Worm (Caenorhabditis elegans): Measurements from ENCODE around the gene fbxa-181.

The fbxa-181 gene

DNA sequence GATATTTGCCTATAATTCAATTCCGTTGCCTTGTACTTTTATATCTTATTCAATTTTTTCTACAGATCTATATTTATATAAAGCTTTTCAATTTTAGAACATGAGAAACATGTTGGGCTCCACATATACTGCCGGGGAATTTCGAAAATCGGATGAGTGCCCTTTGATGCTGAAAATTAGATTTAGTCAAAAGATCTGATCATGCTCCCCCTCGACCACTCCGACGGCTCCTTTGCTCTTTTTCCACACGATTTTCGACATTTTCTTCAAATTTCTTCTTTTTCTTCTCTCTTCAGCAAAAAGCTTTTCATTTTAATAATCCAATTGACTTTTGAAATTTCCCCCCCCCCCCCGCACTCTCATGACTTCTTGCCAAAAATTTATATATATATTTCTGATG lies 44.2 kb upstream of the fbxa-181 start:
- TF ChIP-seq lin-14 (GFP tag; optimal IDR thresholded peaks at IDR 0.05) (peak; percentile 47), fos-1 (tag; optimal IDR thresholded peaks at IDR 0.05) (no peak), efl-1 (optimal IDR thresholded peaks at IDR 0.05) (no peak), efl-1 (GFP tag; optimal IDR thresholded peaks at IDR 0.05 in 1 of 2) (peak in 1 of 2 experiments; percentile 78), ceh-63 (GFP tag; optimal IDR thresholded peaks at IDR 0.05) (no peak), swsn-7 (tag; optimal IDR thresholded peaks at IDR 0.05) (no peak), nhr-47 (tag; optimal IDR thresholded peaks at IDR 0.05) (no peak), mdl-1 (tag; optimal IDR thresholded peaks at IDR 0.05) (no peak), lin-13 (GFP tag; optimal IDR thresholded peaks at IDR 0.05) (no peak), dsc-1 (tag; optimal IDR thresholded peaks at IDR 0.05) (no peak), nhr-12 (tag; optimal IDR thresholded peaks at IDR 0.05) (no peak), mef-2 (tag; optimal IDR thresholded peaks at IDR 0.05) (no peak), nhr-71 (tag; optimal IDR thresholded peaks at IDR 0.05) (peak; percentile 2), fkh-10 (GFP tag; optimal IDR thresholded peaks at IDR 0.05) (peak; percentile 82), grh-1 (GFP tag; IDR thresholded peaks at IDR 0.05) (no peak), pax-3 (tag; optimal IDR thresholded peaks at IDR 0.05) (no peak), unc-86 (tag; optimal IDR thresholded peaks at IDR 0.05) (no peak), lir-3 (tag; optimal IDR thresholded peaks at IDR 0.05; ENCODE audit: poor library complexity) (no peak), mab-9 (GFP tag; IDR thresholded peaks at IDR 0.05) (peak; percentile 12; the same call in 1 of the 2 replicates), ces-1 (GFP tag; optimal IDR thresholded peaks at IDR 0.05) (no peak), lin-15B (tag; optimal IDR thresholded peaks at IDR 0.05) (no peak), nhr-237 (tag; optimal IDR thresholded peaks at IDR 0.05) (no peak), hlh-4 (tag; optimal IDR thresholded peaks at IDR 0.05) (no peak), dpl-1 (GFP tag; optimal IDR thresholded peaks at IDR 0.05) (no peak)

- TF ChIP-seq unc-62 (GFP tag; optimal IDR thresholded peaks at IDR 0.05) (no peak), lin-14 (GFP tag; optimal IDR thresholded peaks at IDR 0.05) (peak; percentile 51), nhr-85 (tag) (no peak)
These were observed 39.2 kb upstream of the fbxa-181 start for ce11 chrV:13686513-13686912.

- TF ChIP-seq nhr-76 (tag; optimal IDR thresholded peaks at IDR 0.05) = no peak
- no peak for TF ChIP-seq fos-1 (tag; optimal IDR thresholded peaks at IDR 0.05)
- TF ChIP-seq hlh-17 (GFP tag; optimal IDR thresholded peaks at IDR 0.05; ENCODE audit: borderline replicate concordance) = no peak
- TF ChIP-seq ceh-63 (GFP tag; optimal IDR thresholded peaks at IDR 0.05) = no peak
- TF ChIP-seq ceh-8 (GFP tag; optimal IDR thresholded peaks at IDR 0.05) = no peak
- no peak for TF ChIP-seq pax-3 (tag; optimal IDR thresholded peaks at IDR 0.05)
- TF ChIP-seq snpc-4 (tag; optimal IDR thresholded peaks at IDR 0.05) = no peak
- no peak for TF ChIP-seq alr-1 (tag; optimal IDR thresholded peaks at IDR 0.05; ENCODE audit: borderline replicate concordance)
- TF ChIP-seq mab-9 (GFP tag; IDR thresholded peaks at IDR 0.05) = no peak
- no peak for TF ChIP-seq snu-23 (GFP tag; optimal IDR thresholded peaks at IDR 0.05)
These were observed 38.2 kb upstream of the fbxa-181 start for ce11 chrV:13687504-13687903.

DNA sequence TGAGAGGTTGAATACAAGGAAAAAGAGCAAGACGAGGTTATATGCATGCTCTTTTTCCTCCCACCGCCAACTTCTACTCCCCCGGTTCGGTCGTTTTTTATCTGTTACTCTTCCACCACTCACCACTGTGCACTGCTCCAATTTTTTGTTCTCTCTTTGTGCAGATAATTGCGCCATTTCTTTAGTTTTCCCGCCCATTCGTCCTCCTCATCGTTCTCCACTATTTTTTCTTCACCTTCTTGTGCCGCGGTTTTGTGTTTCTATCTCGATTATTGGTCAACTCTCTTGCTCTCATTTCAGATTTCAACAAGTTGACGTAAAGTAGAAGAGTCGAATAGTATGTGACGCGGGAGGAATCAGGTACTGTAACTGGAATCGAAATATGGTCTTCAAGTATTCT lies 36.1 kb upstream of the fbxa-181 start, which contains the start of gene T01D3.1:
Gene T01D3.1 (plus strand): TSS at position 301 of the 400 bp plus-strand sequence.
- TF ChIP-seq ama-1 (optimal IDR thresholded peaks at IDR 0.05) (no peak), xbp-1 (tag; optimal IDR thresholded peaks at IDR 0.05) (no peak), C16A3.4 (tag; optimal IDR thresholded peaks at IDR 0.05) (no peak), nhr-71 (tag; optimal IDR thresholded peaks at IDR 0.05) (no peak), ztf-11 (tag; optimal IDR thresholded peaks at IDR 0.05) (no peak), lin-15B (tag; optimal IDR thresholded peaks at IDR 0.05) (no peak), dsc-1 (tag; optimal IDR thresholded peaks at IDR 0.05) (no peak), mdl-1 (tag; optimal IDR thresholded peaks at IDR 0.05) (no peak), mep-1 (tag; optimal IDR thresholded peaks at IDR 0.05) (no peak), fkh-10 (GFP tag; optimal IDR thresholded peaks at IDR 0.05) (no peak), unc-30 (tag; optimal IDR thresholded peaks at IDR 0.05) (no peak), snu-23 (GFP tag; optimal IDR thresholded peaks at IDR 0.05) (no peak), hpl-2 (GFP tag; optimal IDR thresholded peaks at IDR 0.05) (no peak)

Data from whole organism, L1 larva.